Worm (Caenorhabditis elegans) whole organism, L3 larva: ENCODE results near the gene npr-19.

Source experiments
- ama-1 ChIP-seq: fragments of 150-350 bp; optimal IDR thresholded peaks from 2 replicates; lab custom pipeline; 2018
- ceh-9 ChIP-seq: sonication (generic microtip); optimal IDR thresholded peaks from 2 replicates; lab custom pipeline; 2018; ENCODE audit warnings: missing biosample characterization, missing genetic modification characterization
- egl-27 ChIP-seq: sonication (generic microtip); optimal IDR thresholded peaks from 4 replicates; lab custom pipeline; 2017; ENCODE audit warnings: missing biosample characterization, missing genetic modification reagents, missing genetic modification characterization
- elt-3 ChIP-seq, 3 experiments: fragments of 150-350 bp in 1 of 3; sonication (generic microtip) in 2 of 3; optimal IDR thresholded peaks; 2 replicates in 2 of 3; 4 replicates in 1 of 3; lab custom pipeline; 2014 to 2017; ENCODE audit warnings: missing biosample characterization in 3 of 3, missing genetic modification characterization in 3 of 3
- mdl-1 ChIP-seq: fragments of 150-350 bp; optimal IDR thresholded peaks from 2 replicates; lab custom pipeline; 2014; ENCODE audit warnings: missing biosample characterization, missing genetic modification characterization
- mml-1 ChIP-seq: fragments of 150-350 bp; sonication (generic microtip); optimal IDR thresholded peaks from 3 replicates; lab custom pipeline; 2014; ENCODE audit warnings: missing biosample characterization, missing genetic modification characterization
- nhr-12 ChIP-seq: fragments of 150-350 bp; optimal IDR thresholded peaks from 2 replicates; lab custom pipeline; 2014; ENCODE audit warnings: missing biosample characterization, missing genetic modification characterization
- snpc-4 ChIP-seq: fragments of 150-350 bp; optimal IDR thresholded peaks from 2 replicates; lab custom pipeline; 2014; ENCODE audit warnings: missing biosample characterization, missing genetic modification characterization
- unc-39 ChIP-seq: sonication (generic microtip); optimal IDR thresholded peaks from 4 replicates; lab custom pipeline; 2017; ENCODE audit warnings: missing biosample characterization, missing genetic modification characterization

DNA sequence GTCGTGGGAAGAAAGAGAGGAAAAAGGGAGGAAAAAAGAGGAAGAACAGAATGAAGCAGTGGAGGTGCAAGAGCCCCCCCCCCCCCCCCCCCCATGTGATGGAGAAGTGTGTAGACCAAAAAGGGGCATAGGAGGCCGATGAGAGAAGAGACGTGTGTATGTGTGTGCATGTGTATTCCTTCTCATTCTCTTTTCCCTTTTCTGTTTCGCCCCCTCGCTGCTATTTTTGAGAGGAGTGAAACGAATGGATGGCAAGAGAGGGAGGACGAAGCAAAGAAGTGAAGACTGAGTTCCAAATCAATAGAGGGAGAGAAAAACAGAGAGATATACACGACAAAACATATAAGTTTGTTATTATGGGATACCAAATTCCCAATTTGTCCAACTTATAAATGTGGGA is 25.1 kb upstream of the npr-19 start:
- TF ChIP-seq ama-1 (lab: Kevin White, UChicago) (no peak), ceh-9 (tag; lab: Kevin White, UChicago) (no peak), snpc-4 (tag; lab: Kevin White, UChicago) (no peak), elt-3 (tag; optimal IDR thresholded peaks at IDR 0.05; lab: Kevin White, UChicago) (no peak), unc-39 (tag; lab: Kevin White, UChicago) (no peak), mml-1 (no peak), mdl-1 (tag; lab: Kevin White, UChicago) (no peak), egl-27 (tag; lab: Kevin White, UChicago) (no peak), nhr-12 (no peak)
